Fruit fly (Drosophila melanogaster) whole organism, embryonic: Measurements from ENCODE around the gene RpL36.

Experiments used
- Awh ChIP-seq: fragments of 200-800 bp; sonication (Bioruptor generic); IDR thresholded peaks from 2 replicates; pipeline ENCODE4, ENCODE4 v1.3.6; 2022; ENCODE audit warnings: missing biosample characterization, missing genetic modification characterization
- B-H2 ChIP-seq: fragments of 200-800 bp; sonication (Bioruptor generic); optimal IDR thresholded peaks from 2 replicates; lab custom pipeline; 2018; ENCODE audit warnings: missing biosample characterization, mild to moderate bottlenecking, missing genetic modification characterization
- CG10274 ChIP-seq: fragments of 200-800 bp; sonication (Bioruptor generic); optimal IDR thresholded peaks from 3 replicates; lab custom pipeline; 2017; ENCODE audit warnings: missing biosample characterization, mild to moderate bottlenecking, missing genetic modification characterization
- CG11085 ChIP-seq: fragments of 200-800 bp; sonication (Bioruptor generic); IDR thresholded peaks from 2 replicates; pipeline ENCODE4 v1.3.6; 2022; ENCODE audit warnings: missing biosample characterization, missing genetic modification characterization
- CG15011 ChIP-seq: fragments of 200-800 bp; sonication (Bioruptor generic); optimal IDR thresholded peaks from 3 replicates; lab custom pipeline; 2018; ENCODE audit warnings: missing biosample characterization, mild to moderate bottlenecking, missing genetic modification characterization
- CG15479 ChIP-seq: fragments of 200-800 bp; sonication (Bioruptor generic); optimal IDR thresholded peaks from 3 replicates; lab custom pipeline; 2019; ENCODE audit warnings: missing biosample characterization, mild to moderate bottlenecking, missing genetic modification characterization, moderate library complexity
- CG17912 ChIP-seq: fragments of 200-800 bp; sonication (Bioruptor generic); optimal IDR thresholded peaks from 2 replicates; lab custom pipeline; 2018; ENCODE audit warnings: missing biosample characterization, mild to moderate bottlenecking, missing genetic modification characterization
- CG2199 ChIP-seq: fragments of 200-800 bp; sonication (Bioruptor generic); IDR thresholded peaks from 3 replicates; pipeline ENCODE4 v1.3.6; 2022; ENCODE audit warnings: missing biosample characterization, missing genetic modification characterization
- CG30431 ChIP-seq: fragments of 200-800 bp; sonication (Bioruptor generic); optimal IDR thresholded peaks from 2 replicates; lab custom pipeline; 2017; ENCODE audit warnings: missing biosample characterization, missing genetic modification characterization
- CG32767 ChIP-seq: fragments of 200-800 bp; sonication (Bioruptor generic); IDR thresholded peaks from 2 replicates; pipeline ENCODE4 v1.3.6; 2022; ENCODE audit warnings: missing biosample characterization, missing genetic modification characterization
- CG3281 ChIP-seq: fragments of 200-800 bp; sonication (Bioruptor generic); optimal IDR thresholded peaks from 3 replicates; lab custom pipeline; 2017; ENCODE audit warnings: missing biosample characterization, mild to moderate bottlenecking, missing genetic modification characterization
- CG33213 ChIP-seq: fragments of 200-800 bp; sonication (Bioruptor generic); optimal IDR thresholded peaks from 3 replicates; lab custom pipeline; 2016; ENCODE audit warnings: missing biosample characterization, missing genetic modification characterization
- CG3847 ChIP-seq: fragments of 200-800 bp; sonication (Bioruptor generic); IDR thresholded peaks from 2 replicates; pipeline ENCODE4 v1.3.6; 2022; ENCODE audit warnings: missing biosample characterization, missing genetic modification characterization
- CG4360 ChIP-seq: fragments of 200-800 bp; sonication (Bioruptor generic); IDR thresholded peaks from 2 replicates; pipeline ENCODE4 v1.3.6; 2022; ENCODE audit warnings: missing biosample characterization, missing genetic modification characterization
- CG4820 ChIP-seq: fragments of 200-800 bp; sonication (Bioruptor generic); optimal IDR thresholded peaks from 3 replicates; lab custom pipeline; 2016; ENCODE audit warnings: missing biosample characterization, missing genetic modification characterization
- CG6765 ChIP-seq: fragments of 200-800 bp; sonication (Bioruptor generic); optimal IDR thresholded peaks from 3 replicates; lab custom pipeline; 2017; ENCODE audit warnings: missing biosample characterization, mild to moderate bottlenecking, missing genetic modification characterization
- CG9817 ChIP-seq: fragments of 200-800 bp; sonication (Bioruptor generic); optimal IDR thresholded peaks from 2 replicates; lab custom pipeline; 2018; ENCODE audit warnings: missing biosample characterization, mild to moderate bottlenecking, missing genetic modification characterization, moderate library complexity
- CoRest ChIP-seq: fragments of 200-800 bp; sonication (Bioruptor generic); optimal IDR thresholded peaks from 3 replicates; lab custom pipeline; 2018; ENCODE audit warnings: missing biosample characterization, mild to moderate bottlenecking, missing genetic modification characterization, moderate library complexity
- D19A ChIP-seq: fragments of 200-800 bp; optimal IDR thresholded peaks from 3 replicates; lab custom pipeline; 2019; ENCODE audit warnings: missing biosample characterization, mild to moderate bottlenecking, missing genetic modification characterization, moderate library complexity
- Dek ChIP-seq: fragments of 200-800 bp; sonication (Bioruptor generic); optimal IDR thresholded peaks from 3 replicates; lab custom pipeline; 2019; ENCODE audit warnings: missing biosample characterization, mild to moderate bottlenecking, missing genetic modification characterization, moderate library complexity
- Dfd ChIP-seq, 2 experiments: fragments of >200 bp; optimal IDR thresholded peaks; 2 replicates each; lab custom pipeline; 2017; ENCODE audit warnings: missing biosample characterization in 2 of 2, missing genetic modification characterization in 2 of 2
- Gug ChIP-seq: fragments of 200-800 bp; sonication (Bioruptor generic); IDR thresholded peaks from 4 replicates; pipeline ENCODE4 v1.3.6; 2022; ENCODE audit warnings: missing biosample characterization, missing genetic modification characterization
- HLH4C ChIP-seq: fragments of 200-800 bp; sonication (Bioruptor generic); IDR thresholded peaks from 3 replicates; pipeline ENCODE4 v1.3.6; 2022; ENCODE audit warnings: missing biosample characterization, missing genetic modification characterization; ENCODE audit not compliant: partially characterized antibody
- HLH54F ChIP-seq: fragments of 200-800 bp; sonication (Bioruptor generic); optimal IDR thresholded peaks from 3 replicates; lab custom pipeline; 2016; ENCODE audit warnings: missing biosample characterization, missing genetic modification characterization
- Hmr ChIP-seq: fragments of 200-800 bp; sonication (Bioruptor generic); optimal IDR thresholded peaks from 3 replicates; lab custom pipeline; 2017; ENCODE audit warnings: mild to moderate bottlenecking, missing biosample characterization, missing genetic modification reagents, missing genetic modification characterization
- Hr39 ChIP-seq: fragments of >200 bp; optimal IDR thresholded peaks from 2 replicates; lab custom pipeline; 2017
- Hsf ChIP-seq: fragments of 200-800 bp; sonication (Bioruptor generic); optimal IDR thresholded peaks from 3 replicates; lab custom pipeline; 2016; ENCODE audit warnings: missing biosample characterization, missing genetic modification characterization
- NfI ChIP-seq: fragments of 200-800 bp; sonication (Bioruptor generic); optimal IDR thresholded peaks from 3 replicates; lab custom pipeline; 2018; ENCODE audit warnings: missing biosample characterization, mild to moderate bottlenecking, missing genetic modification characterization, moderate library complexity
- Oaz ChIP-seq: fragments of 200-800 bp; sonication (Bioruptor generic); IDR thresholded peaks from 2 replicates; pipeline ENCODE4 v1.3.6; 2022; ENCODE audit warnings: missing biosample characterization, missing genetic modification characterization
- Pdp1 ChIP-seq, 2 experiments: fragments of 200-800 bp; sonication (Bioruptor generic); optimal IDR thresholded peaks; 3 replicates each; lab custom pipeline; 2016; ENCODE audit warnings: missing biosample characterization in 2 of 2, missing genetic modification characterization in 2 of 2, mild to moderate bottlenecking in 1 of 2, moderate library complexity in 1 of 2
- Rfx ChIP-seq: fragments of 200-800 bp; sonication (Bioruptor generic); IDR thresholded peaks from 2 replicates; pipeline ENCODE4 v1.3.6; 2022; ENCODE audit warnings: missing biosample characterization, missing genetic modification characterization
- Scr ChIP-seq: fragments of 200-800 bp; sonication (Bioruptor generic); IDR thresholded peaks from 2 replicates; pipeline ENCODE4 v1.3.6; 2022; ENCODE audit warnings: missing biosample characterization, missing genetic modification characterization; ENCODE audit not compliant: partially characterized antibody
- Sry-δ ChIP-seq: fragments of 200-800 bp; sonication (Bioruptor generic); optimal IDR thresholded peaks from 2 replicates; lab custom pipeline; 2016; ENCODE audit warnings: missing biosample characterization, missing genetic modification characterization
- al ChIP-seq: fragments of 200-800 bp; sonication (Bioruptor generic); IDR thresholded peaks from 2 replicates; pipeline ENCODE4 v1.3.6; 2022; ENCODE audit warnings: missing biosample characterization, missing genetic modification characterization
- bab2 ChIP-seq: fragments of 200-800 bp; sonication (Bioruptor generic); optimal IDR thresholded peaks from 2 replicates; lab custom pipeline; 2016; ENCODE audit warnings: missing biosample characterization, missing genetic modification characterization
- chm ChIP-seq: fragments of 200-800 bp; sonication (Bioruptor generic); IDR thresholded peaks from 2 replicates; pipeline ENCODE4 v1.3.6; 2022; ENCODE audit warnings: missing biosample characterization, missing genetic modification characterization
- crc ChIP-seq: fragments of 200-800 bp; sonication (Bioruptor generic); optimal IDR thresholded peaks from 2 replicates; lab custom pipeline; 2016; ENCODE audit warnings: missing biosample characterization, missing genetic modification characterization
- cwo ChIP-seq: fragments of 200-800 bp; sonication (Bioruptor generic); optimal IDR thresholded peaks from 3 replicates; lab custom pipeline; 2017; ENCODE audit warnings: missing biosample characterization, missing genetic modification characterization, mild to moderate bottlenecking, moderate library complexity, missing genetic modification reagents
- dati ChIP-seq: fragments of 200-800 bp; sonication (Bioruptor generic); IDR thresholded peaks from 2 replicates; pipeline ENCODE4 v1.3.6; 2022; ENCODE audit warnings: missing biosample characterization, missing genetic modification characterization
- fd102C ChIP-seq: fragments of 200-800 bp; sonication (Bioruptor generic); optimal IDR thresholded peaks from 2 replicates; lab custom pipeline; 2018; ENCODE audit warnings: missing biosample characterization, mild to moderate bottlenecking, missing genetic modification characterization, moderate library complexity
- lmd ChIP-seq: fragments of 200-800 bp; sonication (Bioruptor generic); IDR thresholded peaks from 2 replicates; pipeline ENCODE4 v1.3.6; 2022; ENCODE audit warnings: missing biosample characterization, missing genetic modification characterization
- odd ChIP-seq: fragments of 200-800 bp; sonication (Bioruptor generic); optimal IDR thresholded peaks from 2 replicates; lab custom pipeline; 2017; ENCODE audit warnings: missing biosample characterization, mild to moderate bottlenecking, missing genetic modification characterization
- pb ChIP-seq: fragments of 200-800 bp; sonication (Bioruptor generic); optimal IDR thresholded peaks from 3 replicates; lab custom pipeline; 2016; ENCODE audit warnings: missing biosample characterization, missing genetic modification characterization
- pfk ChIP-seq: fragments of 200-800 bp; sonication (Bioruptor generic); optimal IDR thresholded peaks from 2 replicates; lab custom pipeline; 2018; ENCODE audit warnings: missing biosample characterization, mild to moderate bottlenecking, missing genetic modification characterization, moderate library complexity
- sens-2 ChIP-seq: fragments of 200-800 bp; sonication (Bioruptor generic); IDR thresholded peaks from 2 replicates; pipeline ENCODE4 v1.3.6; 2022; ENCODE audit warnings: missing biosample characterization, missing genetic modification characterization
- so ChIP-seq: fragments of 200-800 bp; sonication (Bioruptor generic); IDR thresholded peaks from 3 replicates; pipeline ENCODE4 v1.3.6; 2022; ENCODE audit warnings: missing biosample characterization, missing genetic modification characterization
- sob ChIP-seq: fragments of 200-800 bp; sonication (Bioruptor generic); IDR thresholded peaks from 2 replicates; pipeline ENCODE4 v1.3.6; 2022; ENCODE audit warnings: missing biosample characterization, missing genetic modification characterization
- stc ChIP-seq: fragments of 200-800 bp; sonication (Bioruptor generic); IDR thresholded peaks from 2 replicates; pipeline ENCODE4 v1.3.6; 2022; ENCODE audit warnings: missing biosample characterization, missing genetic modification characterization
- tio ChIP-seq: fragments of 200-800 bp; sonication (Bioruptor generic); optimal IDR thresholded peaks from 2 replicates; lab custom pipeline; 2017; ENCODE audit warnings: missing biosample characterization, missing genetic modification characterization, inconsistent platforms
- tll ChIP-seq, 2 experiments: fragments of 200-800 bp in 1 of 2; fragments of >200 bp in 1 of 2; sonication (Bioruptor generic) in 1 of 2; optimal IDR thresholded peaks; 2 replicates each; lab custom pipeline; 2017 to 2019; ENCODE audit warnings: missing biosample characterization in 2 of 2, missing genetic modification characterization in 2 of 2, mild to moderate bottlenecking in 1 of 2, moderate library complexity in 1 of 2
- usp ChIP-seq: fragments of >200 bp; optimal IDR thresholded peaks from 2 replicates; lab custom pipeline; 2017; ENCODE audit warnings: missing biosample characterization, missing genetic modification characterization
- zfh2 ChIP-seq: fragments of 200-800 bp; sonication (Bioruptor generic); optimal IDR thresholded peaks from 2 replicates; lab custom pipeline; 2016; ENCODE audit warnings: missing biosample characterization, missing genetic modification characterization

RpL36 gene

DNA sequence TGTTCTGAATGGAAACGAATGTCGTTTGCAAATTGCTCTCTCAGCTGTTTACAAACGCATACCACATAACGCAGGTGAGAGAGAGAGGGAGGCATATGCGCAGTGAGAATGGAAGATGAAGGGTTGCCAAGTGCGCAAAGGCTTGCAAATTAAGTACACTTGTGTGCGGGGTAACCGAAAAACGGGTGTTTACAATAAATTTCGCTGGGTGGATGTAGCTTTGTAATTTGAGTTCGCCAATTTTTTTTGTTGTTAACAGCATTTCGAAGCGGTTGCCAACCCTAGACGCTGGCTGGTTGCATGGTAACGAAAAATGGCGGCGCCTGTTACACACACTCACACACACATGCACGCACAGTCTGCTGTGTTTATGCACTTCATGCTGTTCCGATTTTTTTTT is 25.7 kb upstream of the RpL36 start (continued):
- TF ChIP-seq NfI (GFP tag; lab: Kevin White, UChicago) (peak; percentile 96), Hr39 (no peak), cwo (GFP tag; lab: Kevin White, UChicago) (peak; percentile 89), stc (peak; percentile 95), CG15479 (GFP tag; lab: Kevin White, UChicago) (peak; percentile 63), Hmr (GFP tag; lab: Kevin White, UChicago) (peak; percentile 96), crc (GFP tag; lab: Kevin White, UChicago) (peak; percentile 94), HLH54F (GFP tag; lab: Kevin White, UChicago) (peak; percentile 95), Pdp1 (GFP tag; optimal IDR thresholded peaks at IDR 0.05; lab: Kevin White, UChicago) (peak; percentile 94), CG33213 (peak; percentile 92), sens-2 (GFP tag; lab: Robert Waterston, UW) (peak; percentile 96), al (GFP tag; lab: Robert Waterston, UW) (peak; percentile 92), tll (GFP tag; optimal IDR thresholded peaks at IDR 0.05; lab: Kevin White, UChicago) (no peak), lmd (GFP tag; lab: Robert Waterston, UW) (peak; percentile 96), HLH4C (GFP tag; lab: Robert Waterston, UW) (peak; percentile 41; the same call in 1 of the 3 replicates), CG3847 (GFP tag; lab: Robert Waterston, UW) (peak; percentile 95), CG3281 (peak; percentile 94), dati (peak; percentile 95), Gug (GFP tag; lab: Robert Waterston, UW) (peak; percentile 95), CG30431 (peak; percentile 92), D19A (peak; percentile 88), CG15011 (no peak), Dek (peak; percentile 94), zfh2 (GFP tag; lab: Kevin White, UChicago) (peak; percentile 92), CG17912 (peak; percentile 91), bab2 (GFP tag; lab: Kevin White, UChicago) (peak; percentile 92), usp (GFP tag; lab: Kevin White, UChicago) (no peak), Rfx (peak; percentile 98), Awh (GFP tag; lab: Robert Waterston, UW) (peak; percentile 95), CG32767 (GFP tag; lab: Robert Waterston, UW) (peak; percentile 97), Sry-δ (GFP tag; lab: Kevin White, UChicago) (peak; percentile 49), pb (peak; percentile 94), CG9817 (peak; percentile 95), sob (GFP tag; lab: Robert Waterston, UW) (peak; percentile 96), odd (peak; percentile 94), CG4820 (peak; percentile 92), so (peak; percentile 96), chm (GFP tag; lab: Robert Waterston, UW) (peak; percentile 98), pfk (GFP tag; lab: Kevin White, UChicago) (peak; percentile 69), CG4360 (GFP tag; lab: Robert Waterston, UW) (peak; percentile 83), CoRest (peak; percentile 95), CG11085 (GFP tag; lab: Robert Waterston, UW) (peak; percentile 88), fd102C (peak; percentile 45), Oaz (GFP tag; lab: Robert Waterston, UW) (peak; percentile 94), Hsf (GFP tag; lab: Kevin White, UChicago) (peak; percentile 95), CG10274 (peak; percentile 90), Dfd (GFP tag; optimal IDR thresholded peaks at IDR 0.05; lab: Kevin White, UChicago) (no peak), CG2199 (GFP tag; lab: Robert Waterston, UW) (peak; percentile 97), B-H2 (GFP tag; lab: Kevin White, UChicago) (peak; percentile 94), CG6765 (GFP tag; lab: Kevin White, UChicago) (peak; percentile 86), tio (no peak), Scr (no peak)
